Worm (Caenorhabditis elegans): ENCODE results near the gene F55F10.1.

F55F10.1 gene

DNA sequence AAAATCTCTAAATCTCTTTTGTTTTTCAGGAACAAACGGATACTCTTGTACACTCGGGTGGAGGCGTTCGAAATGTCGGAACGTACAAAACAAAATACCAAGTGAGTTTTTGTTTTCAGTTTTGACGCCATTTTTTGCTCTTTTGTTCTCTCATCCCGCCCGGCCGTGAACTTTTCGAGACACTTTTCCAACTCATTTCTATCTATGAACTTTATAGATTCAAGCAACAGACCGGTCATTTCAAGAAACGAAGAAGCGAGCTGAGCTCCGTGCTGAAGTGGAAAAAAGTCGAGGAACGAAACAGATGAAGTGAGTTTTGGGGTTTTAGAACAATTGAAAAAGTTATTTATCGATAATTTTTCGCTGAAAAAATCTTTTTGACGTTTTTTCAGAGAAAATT, 49.9 kb downstream of the F55F10.1 start:
- no peak for TF ChIP-seq nhr-12 (tag; optimal IDR thresholded peaks at IDR 0.05)
- TF ChIP-seq tbx-8 (GFP tag; optimal IDR thresholded peaks at IDR 0.05): no peak
- no peak for TF ChIP-seq sptf-1 (tag; optimal IDR thresholded peaks at IDR 0.05)
- TF ChIP-seq blmp-1 (tag; optimal IDR thresholded peaks at IDR 0.05): no peak
- no peak for TF ChIP-seq ceh-43 (GFP tag; optimal IDR thresholded peaks at IDR 0.05)
- no peak for TF ChIP-seq lin-32 (GFP tag; optimal IDR thresholded peaks at IDR 0.05)
- no peak for TF ChIP-seq lsy-2 (tag; optimal IDR thresholded peaks at IDR 0.05)
- TF ChIP-seq M03D4.4 (tag; optimal IDR thresholded peaks at IDR 0.05): no peak
- TF ChIP-seq hlh-1 (tag; optimal IDR thresholded peaks at IDR 0.05): no peak
- no peak for TF ChIP-seq nhr-2 (tag; optimal IDR thresholded peaks at IDR 0.05)
- TF ChIP-seq unc-62 (GFP tag; optimal IDR thresholded peaks at IDR 0.05): no peak
- no peak for TF ChIP-seq ceh-39 (tag; optimal IDR thresholded peaks at IDR 0.05)
- TF ChIP-seq zip-8 (tag; optimal IDR thresholded peaks at IDR 0.05): no peak
- TF ChIP-seq unc-120 (tag; optimal IDR thresholded peaks at IDR 0.05; ENCODE audit: poor library complexity, severe bottlenecking): no peak
- no peak for TF ChIP-seq cnd-1 (tag; optimal IDR thresholded peaks at IDR 0.05)
- TF ChIP-seq mls-2 (tag; optimal IDR thresholded peaks at IDR 0.05): no peak
- no peak for TF ChIP-seq nhr-28 (tag; optimal IDR thresholded peaks at IDR 0.05)
- TF ChIP-seq drap-1 (GFP tag; optimal IDR thresholded peaks at IDR 0.05): no peak
- no peak for TF ChIP-seq elt-3 (tag; optimal IDR thresholded peaks at IDR 0.05)

DNA sequence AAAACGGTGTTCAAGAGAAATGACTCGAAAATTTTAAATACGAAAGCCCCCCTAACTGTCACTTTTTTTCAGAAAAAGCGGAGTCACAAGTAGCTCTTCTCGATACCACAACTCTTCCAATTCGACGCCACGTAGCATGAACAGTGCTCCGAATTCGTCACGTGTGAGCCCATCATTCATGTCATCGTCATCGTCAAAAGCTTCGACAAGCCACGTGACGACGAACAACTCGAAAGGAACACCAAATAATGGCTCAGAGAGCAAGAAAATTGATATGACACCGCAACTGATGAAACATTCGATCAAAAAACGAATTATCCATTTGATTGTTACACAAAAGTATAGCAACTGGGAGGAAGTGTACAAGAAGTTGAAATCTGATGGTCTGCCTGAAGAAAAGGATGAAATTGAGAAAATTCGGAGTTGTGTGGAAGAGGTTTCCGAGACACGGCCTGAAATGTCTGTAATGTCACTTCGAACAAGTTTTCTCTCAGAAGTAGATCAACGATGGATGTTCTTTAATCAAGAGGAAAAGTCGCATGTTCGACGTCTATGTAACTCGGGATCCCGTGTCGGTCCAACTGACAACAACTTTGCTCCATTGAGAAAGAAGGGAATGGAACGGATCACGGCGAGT, 50.8 kb downstream of the F55F10.1 start:
- TF ChIP-seq unc-120 (tag; optimal IDR thresholded peaks at IDR 0.05; ENCODE audit: poor library complexity, severe bottlenecking) (no peak), blmp-1 (tag; optimal IDR thresholded peaks at IDR 0.05) (no peak)

DNA sequence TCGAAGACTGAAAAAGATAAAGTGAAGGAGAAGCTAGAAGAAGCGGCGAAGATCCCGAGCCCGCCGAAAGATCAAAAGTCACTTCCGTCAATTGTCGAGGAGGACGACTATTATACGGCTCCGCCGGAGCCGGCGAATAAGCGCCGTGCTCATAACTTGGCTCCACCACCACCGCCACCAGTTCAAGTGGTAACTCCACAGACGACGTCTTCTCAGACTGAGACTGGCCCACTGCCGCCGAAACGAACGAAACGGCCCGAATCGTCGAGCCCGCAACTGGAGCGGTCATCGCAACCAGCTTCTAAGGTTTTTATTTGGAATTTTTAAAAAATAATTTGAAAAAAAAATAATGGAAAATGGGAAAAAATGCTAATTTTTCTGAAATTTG, 51.3 kb downstream of the F55F10.1 start:
- TF ChIP-seq sem-2 (GFP tag; optimal IDR thresholded peaks at IDR 0.05) (peak; percentile 0), unc-39 (tag; optimal IDR thresholded peaks at IDR 0.05) (no peak), lin-13 (tag; optimal IDR thresholded peaks at IDR 0.05) (no peak)

DNA sequence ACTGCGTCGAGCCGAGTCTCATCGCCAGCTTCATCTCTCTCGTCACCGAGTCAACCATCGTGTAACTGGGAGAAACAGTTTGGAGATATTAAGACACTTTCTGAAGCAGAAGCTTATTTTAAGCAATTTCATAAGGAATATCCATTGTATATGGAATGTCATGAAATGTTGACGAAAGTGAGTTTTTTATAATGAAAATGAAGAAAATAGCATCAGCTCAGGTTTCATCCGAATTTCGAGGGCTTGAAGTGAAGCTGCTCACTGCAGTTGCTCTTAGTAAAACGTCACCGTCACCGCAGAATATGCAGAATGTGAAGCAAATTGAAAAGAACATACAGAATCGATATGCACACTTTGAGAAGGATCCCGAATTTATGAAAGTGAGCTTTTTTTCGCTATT, 52.5 kb downstream of the F55F10.1 start:
- TF ChIP-seq nhr-28 (tag; optimal IDR thresholded peaks at IDR 0.05) (no peak), cnd-1 (tag; optimal IDR thresholded peaks at IDR 0.05) (no peak), unc-120 (tag; optimal IDR thresholded peaks at IDR 0.05; ENCODE audit: poor library complexity, severe bottlenecking) (no peak), ham-2 (GFP tag; optimal IDR thresholded peaks at IDR 0.05) (no peak), ces-1 (GFP tag; optimal IDR thresholded peaks at IDR 0.05) (no peak), sem-2 (GFP tag; optimal IDR thresholded peaks at IDR 0.05) (no peak), bed-3 (GFP tag; optimal IDR thresholded peaks at IDR 0.05) (no peak), mep-1 (tag; optimal IDR thresholded peaks at IDR 0.05) (no peak), tbx-8 (GFP tag; optimal IDR thresholded peaks at IDR 0.05) (no peak), ztf-11 (tag; optimal IDR thresholded peaks at IDR 0.05) (no peak), hlh-1 (tag; optimal IDR thresholded peaks at IDR 0.05) (no peak), drap-1 (GFP tag; optimal IDR thresholded peaks at IDR 0.05) (no peak), lin-32 (GFP tag; optimal IDR thresholded peaks at IDR 0.05) (no peak)

DNA sequence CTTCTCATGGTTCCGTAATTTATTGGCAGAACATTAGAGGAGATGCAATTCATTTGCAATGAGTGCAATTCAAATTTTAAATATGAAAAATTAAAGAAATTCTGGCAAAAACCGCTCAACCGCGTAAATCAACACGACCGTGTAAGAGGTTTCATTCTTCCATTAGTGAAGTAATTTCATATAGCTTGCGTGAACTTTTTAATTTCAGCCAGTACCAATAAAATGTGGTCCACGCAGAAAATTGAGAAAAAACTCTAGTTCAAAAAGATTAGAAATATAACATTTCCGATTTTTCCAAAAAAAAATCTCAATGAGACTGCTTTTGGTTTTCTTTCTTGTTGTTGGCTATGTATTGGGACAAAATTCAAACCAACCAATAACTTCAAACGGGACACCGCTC, 61.4 kb downstream of the F55F10.1 start, which contains the start of gene clec-175:
Gene clec-175, plus strand, starts transcription at position 301 of the 400 bp plus-strand sequence.
- no peak for TF ChIP-seq zip-8 (tag; optimal IDR thresholded peaks at IDR 0.05)
- no peak for TF ChIP-seq mep-1 (tag; optimal IDR thresholded peaks at IDR 0.05)
- no peak for TF ChIP-seq ces-1 (GFP tag; optimal IDR thresholded peaks at IDR 0.05)
- TF ChIP-seq nhr-28 (tag; optimal IDR thresholded peaks at IDR 0.05): no peak
- no peak for TF ChIP-seq ztf-11 (tag; optimal IDR thresholded peaks at IDR 0.05)
- no peak for TF ChIP-seq nhr-12 (tag; optimal IDR thresholded peaks at IDR 0.05)
- TF ChIP-seq flh-1 (GFP tag; optimal IDR thresholded peaks at IDR 0.05): no peak
- no peak for TF ChIP-seq ceh-43 (GFP tag; optimal IDR thresholded peaks at IDR 0.05)
- TF ChIP-seq lin-32 (GFP tag; optimal IDR thresholded peaks at IDR 0.05): no peak
- no peak for TF ChIP-seq drap-1 (GFP tag; optimal IDR thresholded peaks at IDR 0.05)
- no peak for TF ChIP-seq hlh-1 (tag; optimal IDR thresholded peaks at IDR 0.05)
- TF ChIP-seq cnd-1 (tag; optimal IDR thresholded peaks at IDR 0.05): no peak
- TF ChIP-seq ceh-39 (tag; optimal IDR thresholded peaks at IDR 0.05): no peak
- no peak for TF ChIP-seq unc-39 (tag; optimal IDR thresholded peaks at IDR 0.05)
- TF ChIP-seq nhr-237 (tag; optimal IDR thresholded peaks at IDR 0.05): no peak
- no peak for TF ChIP-seq ham-2 (GFP tag; optimal IDR thresholded peaks at IDR 0.05)
- no peak for TF ChIP-seq M03D4.4 (tag; optimal IDR thresholded peaks at IDR 0.05)
- TF ChIP-seq lsy-2 (tag; optimal IDR thresholded peaks at IDR 0.05): no peak
- TF ChIP-seq nhr-2 (tag; optimal IDR thresholded peaks at IDR 0.05): no peak
- TF ChIP-seq blmp-1 (tag; optimal IDR thresholded peaks at IDR 0.05): no peak
